Worm (Caenorhabditis elegans) whole organism, L4/young adult: Measurements from ENCODE around the gene W03B1.3.

ENCODE experiments used
- W03F9.2 ChIP-seq: fragments of 150-350 bp; optimal IDR thresholded peaks from 2 replicates; lab custom pipeline; 2014; ENCODE audit warnings: missing biosample characterization, missing genetic modification characterization
- dao-5 ChIP-seq: sonication (generic microtip); optimal IDR thresholded peaks from 2 replicates; lab custom pipeline; 2016; ENCODE audit warnings: missing genotype, missing genetic modification characterization, moderate library complexity, missing compliant biosample characterization
- him-1 ChIP-seq: sonication (generic microtip); optimal IDR thresholded peaks from 2 replicates; lab custom pipeline; 2016; ENCODE audit warnings: missing genotype, missing genetic modification reagents, missing genetic modification characterization, missing compliant biosample characterization

DNA sequence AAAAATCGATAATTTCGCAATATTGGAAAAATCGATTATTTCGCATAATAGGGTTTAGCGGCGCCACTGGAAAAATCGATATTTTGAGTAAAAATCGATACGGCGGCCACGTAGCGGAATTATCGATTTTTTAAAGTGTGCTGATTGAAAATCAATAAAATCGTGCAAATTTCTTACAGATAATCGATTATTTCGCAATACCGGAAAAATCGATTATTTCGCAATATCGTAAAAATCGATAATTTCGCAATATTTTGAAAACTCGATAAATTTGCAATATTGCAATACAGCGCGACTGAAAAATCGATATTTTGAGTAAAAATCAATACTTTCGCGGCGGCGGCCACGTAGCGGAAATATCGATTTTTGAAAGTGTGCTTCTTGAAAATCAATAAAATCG, 18.4 kb downstream of the W03B1.3 start:
- no peak for TF ChIP-seq W03F9.2 (tag; lab: Kevin White, UChicago)
- TF ChIP-seq him-1 (tag; lab: Kevin White, UChicago), result no peak
- no peak for TF ChIP-seq dao-5
